Worm (Caenorhabditis elegans) whole organism, late embryonic: ENCODE results near the gene ugt-15.

Experiments used
- C08G9.2 ChIP-seq: sonication (generic microtip); optimal IDR thresholded peaks from 2 replicates; lab custom pipeline; 2016; ENCODE audit warnings: mild to moderate bottlenecking, missing genetic modification characterization, moderate library complexity, missing compliant biosample characterization
- C38D4.7 ChIP-seq: fragments of 200-800 bp; sonication (Bioruptor generic); optimal IDR thresholded peaks from 2 replicates; lab custom pipeline; 2018; ENCODE audit warnings: mild to moderate bottlenecking, missing genetic modification characterization, moderate library complexity, missing compliant biosample characterization
- F13H6.1 ChIP-seq: sonication (generic microtip); optimal IDR thresholded peaks from 2 replicates; lab custom pipeline; 2016; ENCODE audit warnings: missing genetic modification characterization, missing compliant biosample characterization
- T23F11.4 ChIP-seq: fragments of 200-800 bp; sonication (Bioruptor generic); optimal IDR thresholded peaks from 2 replicates; lab custom pipeline; 2018; ENCODE audit warnings: mild to moderate bottlenecking, missing genetic modification characterization, missing compliant biosample characterization
- Y22D7AL.16 ChIP-seq: sonication (generic microtip); optimal IDR thresholded peaks from 2 replicates; lab custom pipeline; 2016; ENCODE audit warnings: missing genetic modification characterization, missing compliant biosample characterization
- ceh-14 ChIP-seq: sonication (generic microtip); optimal IDR thresholded peaks from 2 replicates; lab custom pipeline; 2016; ENCODE audit warnings: missing genotype, missing genetic modification characterization, missing compliant biosample characterization
- ceh-18 ChIP-seq: sonication (generic microtip); optimal IDR thresholded peaks from 2 replicates; lab custom pipeline; 2016; ENCODE audit warnings: missing genetic modification characterization, missing compliant biosample characterization
- ceh-19 ChIP-seq: fragments of 200-800 bp; sonication (Bioruptor generic); optimal IDR thresholded peaks from 2 replicates; lab custom pipeline; 2018; ENCODE audit warnings: mild to moderate bottlenecking, missing genetic modification characterization, missing compliant biosample characterization
- ceh-24 ChIP-seq: sonication (generic microtip); optimal IDR thresholded peaks from 2 replicates; lab custom pipeline; 2016; ENCODE audit warnings: mild to moderate bottlenecking, missing genetic modification characterization, missing compliant biosample characterization
- ceh-34 ChIP-seq: sonication (generic microtip); optimal IDR thresholded peaks from 2 replicates; lab custom pipeline; 2016; ENCODE audit warnings: mild to moderate bottlenecking, missing genetic modification characterization, missing compliant biosample characterization
- ceh-6 ChIP-seq: fragments of 200-800 bp; sonication (Bioruptor generic); optimal IDR thresholded peaks from 2 replicates; lab custom pipeline; 2018; ENCODE audit warnings: mild to moderate bottlenecking, missing genetic modification characterization, missing compliant biosample characterization
- ceh-9 ChIP-seq: sonication (generic microtip); optimal IDR thresholded peaks from 2 replicates; lab custom pipeline; 2016; ENCODE audit warnings: mild to moderate bottlenecking, missing genetic modification characterization, inconsistent platforms, missing compliant biosample characterization
- dmd-4 ChIP-seq: sonication (generic microtip); optimal IDR thresholded peaks from 2 replicates; lab custom pipeline; 2016; ENCODE audit warnings: borderline replicate concordance, missing genetic modification characterization, missing compliant biosample characterization
- elt-2 ChIP-seq: sonication (generic microtip); optimal IDR thresholded peaks from 2 replicates; lab custom pipeline; 2016; ENCODE audit warnings: missing genetic modification reagents, missing genetic modification characterization, missing compliant biosample characterization
- ets-4 ChIP-seq: sonication (generic microtip); optimal IDR thresholded peaks from 2 replicates; lab custom pipeline; 2016; ENCODE audit warnings: missing genetic modification characterization, missing compliant biosample characterization
- fax-1 ChIP-seq: sonication (generic microtip); optimal IDR thresholded peaks from 2 replicates; lab custom pipeline; 2016; ENCODE audit warnings: missing genotype, missing genetic modification characterization, missing compliant biosample characterization
- fkh-10 ChIP-seq: fragments of 150-350 bp; optimal IDR thresholded peaks from 2 replicates; lab custom pipeline; 2014; ENCODE audit warnings: missing biosample characterization, missing genetic modification reagents, missing genetic modification characterization
- fkh-6 ChIP-seq: sonication (generic microtip); optimal IDR thresholded peaks from 2 replicates; lab custom pipeline; 2016; ENCODE audit warnings: missing genetic modification characterization, missing compliant biosample characterization
- hlh-13 ChIP-seq: fragments of 200-800 bp; sonication (Bioruptor generic); optimal IDR thresholded peaks from 2 replicates; lab custom pipeline; 2018; ENCODE audit warnings: mild to moderate bottlenecking, missing genetic modification characterization, missing compliant biosample characterization
- hlh-30 ChIP-seq: sonication (generic microtip); optimal IDR thresholded peaks from 2 replicates; lab custom pipeline; 2017; ENCODE audit warnings: antibody characterized with exemption, missing genetic modification characterization, missing compliant biosample characterization; ENCODE audit not compliant: insufficient read depth
- hlh-6 ChIP-seq: sonication (generic microtip); optimal IDR thresholded peaks from 2 replicates; lab custom pipeline; 2016; ENCODE audit warnings: missing genotype, missing genetic modification characterization, missing compliant biosample characterization
- lim-6 ChIP-seq: sonication (generic microtip); optimal IDR thresholded peaks from 2 replicates; lab custom pipeline; 2016; ENCODE audit warnings: missing genetic modification characterization, missing compliant biosample characterization
- lin-11 ChIP-seq: fragments of 200-800 bp; sonication (Bioruptor generic); optimal IDR thresholded peaks from 2 replicates; lab custom pipeline; 2018; ENCODE audit warnings: mild to moderate bottlenecking, missing genetic modification characterization, missing compliant biosample characterization
- madf-2 ChIP-seq: sonication (generic microtip); optimal IDR thresholded peaks from 2 replicates; lab custom pipeline; 2017; ENCODE audit warnings: missing genetic modification characterization, missing compliant biosample characterization
- nhr-11 ChIP-seq: fragments of 150-350 bp; optimal IDR thresholded peaks from 2 replicates; lab custom pipeline; 2014; ENCODE audit warnings: missing biosample characterization, missing genetic modification characterization
- pag-3 ChIP-seq: sonication (generic microtip); optimal IDR thresholded peaks from 2 replicates; lab custom pipeline; 2016; ENCODE audit warnings: missing compliant biosample characterization, missing genetic modification characterization, borderline replicate concordance
- pax-1 ChIP-seq: fragments of 150-350 bp; optimal IDR thresholded peaks from 2 replicates; lab custom pipeline; 2014; ENCODE audit warnings: missing biosample characterization, missing genetic modification characterization
- pha-2 ChIP-seq: sonication (generic microtip); optimal IDR thresholded peaks from 2 replicates; lab custom pipeline; 2017; ENCODE audit warnings: mild to moderate bottlenecking, missing genetic modification characterization, missing compliant biosample characterization
- pqm-1 ChIP-seq: sonication (generic microtip); optimal IDR thresholded peaks from 2 replicates; lab custom pipeline; 2016; ENCODE audit warnings: missing genetic modification characterization, missing compliant biosample characterization
- pros-1 ChIP-seq: fragments of 150-350 bp; optimal IDR thresholded peaks from 2 replicates; lab custom pipeline; 2014; ENCODE audit warnings: missing biosample characterization, missing genetic modification reagents, missing genetic modification characterization
- sox-2 ChIP-seq: fragments of 200-800 bp; sonication (Bioruptor generic); IDR thresholded peaks from 2 replicates; pipeline ENCODE4 v1.3.6; 2022; ENCODE audit warnings: missing genetic modification reagents, missing genetic modification characterization, missing compliant biosample characterization
- sox-4 ChIP-seq: sonication (generic microtip); optimal IDR thresholded peaks from 2 replicates; lab custom pipeline; 2017; ENCODE audit warnings: mild to moderate bottlenecking, missing genetic modification characterization, inconsistent platforms, missing compliant biosample characterization
- tbx-2 ChIP-seq: sonication (generic microtip); optimal IDR thresholded peaks from 2 replicates; lab custom pipeline; 2016; ENCODE audit warnings: missing genetic modification characterization, missing compliant biosample characterization
- tbx-7 ChIP-seq: sonication (generic microtip); optimal IDR thresholded peaks from 2 replicates; lab custom pipeline; 2016; ENCODE audit warnings: missing genotype, missing genetic modification characterization, missing compliant biosample characterization
- ttx-3 ChIP-seq: sonication (generic microtip); optimal IDR thresholded peaks from 2 replicates; lab custom pipeline; 2016; ENCODE audit warnings: missing genetic modification reagents, missing genetic modification characterization, missing compliant biosample characterization
- unc-3 ChIP-seq, 2 experiments: fragments of 200-800 bp in 1 of 2; sonication (Bioruptor generic) in 1 of 2; sonication (generic microtip) in 1 of 2; conservative IDR thresholded peaks in 1 of 2; optimal IDR thresholded peaks in 1 of 2; 2 replicates each; pipeline versions ENCODE4 v1.3.6 to Lab custom; 2016 to 2022; ENCODE audit warnings: missing compliant biosample characterization in 2 of 2, missing genetic modification characterization in 2 of 2, missing genetic modification reagents in 1 of 2
- unc-55 ChIP-seq: sonication (generic microtip); optimal IDR thresholded peaks from 2 replicates; lab custom pipeline; 2017; ENCODE audit warnings: missing biosample characterization, missing genetic modification reagents, missing genetic modification characterization
- zip-5 ChIP-seq: sonication (generic microtip); optimal IDR thresholded peaks from 2 replicates; lab custom pipeline; 2016; ENCODE audit warnings: missing genetic modification characterization, missing compliant biosample characterization

ugt-15 gene

DNA sequence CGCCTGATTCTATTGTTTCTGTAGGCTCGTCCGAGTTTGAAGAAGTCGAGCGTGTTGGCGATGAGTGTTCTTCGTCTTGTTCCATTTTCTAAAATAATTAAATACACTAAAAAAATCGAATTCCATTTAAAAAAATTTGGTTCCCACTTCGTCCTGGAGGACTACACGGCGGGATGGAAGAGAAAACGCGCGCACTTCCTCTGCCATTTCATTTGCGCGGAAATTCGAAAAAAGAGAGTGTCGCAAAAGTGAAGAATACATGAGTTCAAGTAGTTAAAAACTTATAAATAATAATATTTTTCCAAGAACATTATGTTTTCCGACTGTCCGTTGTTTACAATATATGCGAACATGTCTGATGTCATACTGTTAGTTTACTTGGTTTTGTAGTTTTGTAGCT, 42.6 kb downstream of the ugt-15 start, which contains the start of gene T07F10.3 (continued):
- peak; percentile 33; the same call in 1 of the 2 replicates for TF ChIP-seq unc-3 (GFP tag; conservative IDR thresholded peaks at IDR 0.05; lab: Robert Waterston, UW)
- no peak for TF ChIP-seq unc-3 (tag; optimal IDR thresholded peaks at IDR 0.05; lab: Kevin White, UChicago)
- TF ChIP-seq unc-55 = no peak
- TF ChIP-seq pha-2 (tag; lab: Kevin White, UChicago) = no peak
- peak; percentile 35 for TF ChIP-seq Y22D7AL.16 (tag; lab: Kevin White, UChicago)
- TF ChIP-seq hlh-6 (tag; lab: Kevin White, UChicago) = peak; percentile 50
- TF ChIP-seq ceh-19 (GFP tag; lab: Kevin White, UChicago) = no peak
- no peak for TF ChIP-seq pag-3 (tag; lab: Kevin White, UChicago)
- TF ChIP-seq pax-1 = no peak
- no peak for TF ChIP-seq ceh-6 (GFP tag; lab: Kevin White, UChicago)
- peak; percentile 63 for TF ChIP-seq fkh-6 (tag; lab: Kevin White, UChicago)
- TF ChIP-seq dmd-4 (tag; lab: Kevin White, UChicago) = no peak
- no peak for TF ChIP-seq nhr-11 (tag; lab: Kevin White, UChicago)
- peak; percentile 74 for TF ChIP-seq pqm-1
- TF ChIP-seq ttx-3 = peak; percentile 21
- no peak for TF ChIP-seq sox-2 (GFP tag; lab: Robert Waterston, UW)
- no peak for TF ChIP-seq ceh-9 (tag; lab: Kevin White, UChicago)
- peak; percentile 38 for TF ChIP-seq ceh-18 (tag; lab: Kevin White, UChicago)
- peak; percentile 98 for TF ChIP-seq tbx-7 (tag; lab: Kevin White, UChicago)
- TF ChIP-seq C08G9.2 = peak; percentile 99
- TF ChIP-seq ceh-24 (tag; lab: Kevin White, UChicago) = no peak
- peak; percentile 62 for TF ChIP-seq ceh-34 (tag; lab: Kevin White, UChicago)
- TF ChIP-seq ets-4 (tag; lab: Kevin White, UChicago) = peak; percentile 99
- peak; percentile 97 for TF ChIP-seq tbx-2 (tag; lab: Kevin White, UChicago)
- TF ChIP-seq elt-2 (tag; lab: Kevin White, UChicago) = peak; percentile 63
- TF ChIP-seq hlh-30 (tag; lab: Kevin White, UChicago) = no peak
- TF ChIP-seq madf-2 = peak; percentile 54
- peak; percentile 92 for TF ChIP-seq zip-5 (tag; lab: Kevin White, UChicago)
- no peak for TF ChIP-seq lin-11 (tag; lab: Kevin White, UChicago)
- TF ChIP-seq C38D4.7 (GFP tag; lab: Kevin White, UChicago) = no peak
- TF ChIP-seq, all 69 proteins: peak for 34

ce11 chrV:12870740-12871139, 43.4 kb downstream of the ugt-15 start:
- TF ChIP-seq tbx-7 (tag; lab: Kevin White, UChicago) (no peak), hlh-13 (GFP tag; lab: Kevin White, UChicago) (no peak), elt-2 (tag; lab: Kevin White, UChicago) (no peak), fax-1 (tag; lab: Kevin White, UChicago) (no peak), F13H6.1 (tag; lab: Kevin White, UChicago) (no peak), unc-3 (GFP tag; conservative IDR thresholded peaks at IDR 0.05; lab: Robert Waterston, UW) (no peak), unc-3 (tag; optimal IDR thresholded peaks at IDR 0.05; lab: Kevin White, UChicago) (no peak), ceh-9 (tag; lab: Kevin White, UChicago) (no peak), ceh-14 (tag; lab: Kevin White, UChicago) (no peak), sox-4 (tag; lab: Kevin White, UChicago) (no peak)

DNA sequence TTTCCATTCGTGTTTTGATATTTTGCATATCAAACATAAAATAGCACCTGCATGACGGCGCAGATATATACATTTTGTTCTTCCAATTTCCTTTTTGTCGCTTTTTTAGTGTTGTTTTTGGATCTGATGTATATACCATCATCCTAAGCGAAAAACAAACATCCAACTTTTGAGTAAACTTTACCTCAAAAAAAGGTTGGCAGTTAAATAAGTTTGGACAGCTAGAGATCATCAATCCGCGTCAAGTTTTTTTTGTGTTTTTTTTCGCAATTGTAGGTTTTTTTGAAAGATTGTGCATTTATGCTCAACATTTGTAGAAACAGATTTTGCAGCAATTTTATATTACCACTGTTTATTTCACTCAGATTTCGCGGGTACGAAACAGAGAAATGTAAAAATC, 44.4 kb downstream of the ugt-15 start, which contains the start of gene bus-19:
TSS of gene bus-19 (plus strand) at position 301 of the 400 bp plus-strand sequence.
- TF ChIP-seq pha-2 (tag; lab: Kevin White, UChicago) (no peak), hlh-13 (GFP tag; lab: Kevin White, UChicago) (no peak), lin-11 (tag; lab: Kevin White, UChicago) (no peak), lim-6 (no peak), T23F11.4 (no peak), tbx-2 (tag; lab: Kevin White, UChicago) (no peak), ttx-3 (no peak), C08G9.2 (no peak), zip-5 (tag; lab: Kevin White, UChicago) (no peak), fkh-10 (GFP tag; lab: Kevin White, UChicago) (no peak), pros-1 (tag; lab: Kevin White, UChicago) (no peak), sox-2 (GFP tag; lab: Robert Waterston, UW) (no peak), Y22D7AL.16 (tag; lab: Kevin White, UChicago) (no peak), pax-1 (no peak)
- TF ChIP-seq, all 69 proteins: peak for 0
